Fruit fly (Drosophila melanogaster) whole organism, prepupa: ENCODE measurements around the gene Grip.
A peak's percentile ranks its signal among the peaks of the same experiment; 100 is the strongest.

Experiments used
- CG11762 ChIP-seq: fragments of 200-800 bp; sonication (Bioruptor generic); optimal IDR thresholded peaks from 3 replicates; lab custom pipeline; 2016; ENCODE audit warnings: missing biosample characterization, missing genetic modification characterization; ENCODE audit not compliant: insufficient read depth
- CG15336 ChIP-seq: fragments of 200-800 bp; sonication (Bioruptor generic); IDR thresholded peaks from 2 replicates; pipeline ENCODE4 v1.3.6; 2022; ENCODE audit warnings: missing biosample characterization, missing genetic modification characterization
- CG31627 ChIP-seq: fragments of 200-800 bp; sonication (Bioruptor generic); optimal IDR thresholded peaks from 3 replicates; lab custom pipeline; 2016; ENCODE audit warnings: missing biosample characterization, missing genetic modification characterization
- CG6276 ChIP-seq: fragments of 200-800 bp; sonication (Bioruptor generic); optimal IDR thresholded peaks from 2 replicates; lab custom pipeline; 2017; ENCODE audit warnings: missing biosample characterization, mild to moderate bottlenecking, missing genetic modification characterization
- CG7368 ChIP-seq: fragments of 200-800 bp; sonication (Bioruptor generic); optimal IDR thresholded peaks from 3 replicates; lab custom pipeline; 2016; ENCODE audit warnings: missing biosample characterization, missing genetic modification characterization
- CG8119 ChIP-seq: fragments of 200-800 bp; sonication (Bioruptor generic); IDR thresholded peaks from 3 replicates; pipeline ENCODE4 v1.3.6; 2022; ENCODE audit warnings: missing biosample characterization, missing genetic modification characterization
- Eip78C ChIP-seq: fragments of 200-800 bp; sonication (Bioruptor generic); peaks from one replicate; lab custom pipeline; 2016; ENCODE audit warnings: missing biosample characterization, missing genetic modification characterization
- Hr39 ChIP-seq: fragments of 200-800 bp; sonication (Bioruptor generic); optimal IDR thresholded peaks from 2 replicates; lab custom pipeline; 2016; ENCODE audit warnings: missing biosample characterization, missing genetic modification characterization
- Met ChIP-seq: fragments of 200-800 bp; sonication (Bioruptor generic); optimal IDR thresholded peaks from 3 replicates; lab custom pipeline; 2016; ENCODE audit warnings: missing biosample characterization, missing genetic modification characterization
- Sox102F ChIP-seq: fragments of 200-800 bp; sonication (Bioruptor generic); optimal IDR thresholded peaks from 2 replicates; lab custom pipeline; 2016; ENCODE audit warnings: missing biosample characterization, mild to moderate bottlenecking, missing genetic modification characterization
- achi ChIP-seq: fragments of 200-800 bp; sonication (Bioruptor generic); optimal IDR thresholded peaks from 3 replicates; lab custom pipeline; 2016; ENCODE audit warnings: missing biosample characterization, missing genetic modification characterization
- svp ChIP-seq: fragments of 200-800 bp; sonication (Bioruptor generic); peaks from one replicate; lab custom pipeline; 2016; ENCODE audit warnings: missing biosample characterization, missing genetic modification characterization
- topi ChIP-seq: fragments of 200-800 bp; sonication (Bioruptor generic); optimal IDR thresholded peaks from 3 replicates; lab custom pipeline; 2016; ENCODE audit warnings: missing biosample characterization, missing genetic modification characterization
- vri ChIP-seq: fragments of 200-800 bp; sonication (Bioruptor generic); optimal IDR thresholded peaks from 3 replicates; lab custom pipeline; 2016; ENCODE audit warnings: missing biosample characterization, mild to moderate bottlenecking, missing genetic modification characterization

- TF ChIP-seq Met (GFP tag; lab: Kevin White, UChicago) (peak; percentile 68), CG15336 (peak; percentile 66), achi (GFP tag; lab: Kevin White, UChicago) (peak; percentile 74), svp (GFP tag; lab: Kevin White, UChicago) (peak; percentile 79), CG31627 (peak; percentile 76), CG7368 (peak; percentile 47), topi (GFP tag; lab: Kevin White, UChicago) (peak; percentile 81), CG6276 (GFP tag; lab: Kevin White, UChicago) (no peak), Hr39 (peak; percentile 72), vri (GFP tag; lab: Kevin White, UChicago) (peak; percentile 35), Sox102F (GFP tag; lab: Kevin White, UChicago) (peak; percentile 79), CG8119 (GFP tag; lab: Robert Waterston, UW) (peak; percentile 66), Eip78C (GFP tag; lab: Kevin White, UChicago) (peak; percentile 87), CG11762 (peak; percentile 58)
These were observed 7.4 kb downstream of the Grip start for dm6 chrX:5973389-5974025.
